Fruit fly (Drosophila melanogaster) whole organism, embryonic: Measurements from ENCODE around the gene CG13843.
A peak's percentile ranks its signal among the peaks of the same experiment; 100 is the strongest.

Experiments used
- Ada2b ChIP-seq: fragments of 200-800 bp; sonication (Bioruptor generic); IDR thresholded peaks from 2 replicates; pipeline ENCODE4 v1.3.6; 2022; ENCODE audit warnings: missing biosample characterization, missing genetic modification characterization
- Aef1 ChIP-seq: fragments of 200-800 bp; sonication (Bioruptor generic); IDR thresholded peaks from 3 replicates; pipeline ENCODE4 v1.3.6; 2022; ENCODE audit warnings: missing biosample characterization, missing genetic modification characterization
- BtbVII ChIP-seq: fragments of 200-800 bp; sonication (Bioruptor generic); optimal IDR thresholded peaks from 3 replicates; lab custom pipeline; 2017; ENCODE audit warnings: missing biosample characterization, mild to moderate bottlenecking, missing genetic modification characterization
- CG10147 ChIP-seq: fragments of 200-800 bp; sonication (Bioruptor generic); optimal IDR thresholded peaks from 2 replicates; lab custom pipeline; 2019; ENCODE audit warnings: missing biosample characterization, mild to moderate bottlenecking, missing genetic modification characterization, moderate library complexity
- CG10267 ChIP-seq: fragments of 200-800 bp; sonication (Bioruptor generic); optimal IDR thresholded peaks from 2 replicates; lab custom pipeline; 2018; ENCODE audit warnings: missing biosample characterization, mild to moderate bottlenecking, missing genetic modification characterization, moderate library complexity
- CG10543 ChIP-seq: fragments of 200-800 bp; sonication (Bioruptor generic); optimal IDR thresholded peaks from 3 replicates; lab custom pipeline; 2017; ENCODE audit warnings: missing biosample characterization, mild to moderate bottlenecking, missing genetic modification characterization, moderate library complexity
- CG11696 ChIP-seq: fragments of 200-800 bp; sonication (Bioruptor generic); IDR thresholded peaks from 2 replicates; pipeline ENCODE4 v1.3.6; 2022; ENCODE audit warnings: missing biosample characterization, missing genetic modification characterization
- CG12942 ChIP-seq: fragments of 200-800 bp; sonication (Bioruptor generic); optimal IDR thresholded peaks from 3 replicates; lab custom pipeline; 2016; ENCODE audit warnings: missing biosample characterization, missing genetic modification characterization
- CG14667 ChIP-seq: fragments of 200-800 bp; sonication (Bioruptor generic); IDR thresholded peaks from 2 replicates; pipeline ENCODE4 v1.3.6; 2022; ENCODE audit warnings: missing biosample characterization, missing genetic modification characterization
- CG15514 ChIP-seq: fragments of 200-800 bp; sonication (Bioruptor generic); optimal IDR thresholded peaks from 3 replicates; lab custom pipeline; 2017; ENCODE audit warnings: missing biosample characterization, missing genetic modification characterization, mild to moderate bottlenecking, moderate library complexity, missing genetic modification reagents
- CG1647 ChIP-seq: fragments of 200-800 bp; sonication (Bioruptor generic); optimal IDR thresholded peaks from 3 replicates; lab custom pipeline; 2016; ENCODE audit warnings: missing biosample characterization, missing genetic modification characterization
- CG17385 ChIP-seq: fragments of 200-800 bp; sonication (Bioruptor generic); optimal IDR thresholded peaks from 3 replicates; lab custom pipeline; 2018; ENCODE audit warnings: missing biosample characterization, mild to moderate bottlenecking, missing genetic modification characterization
- CG17912 ChIP-seq: fragments of 200-800 bp; sonication (Bioruptor generic); optimal IDR thresholded peaks from 2 replicates; lab custom pipeline; 2018; ENCODE audit warnings: missing biosample characterization, mild to moderate bottlenecking, missing genetic modification characterization
- CG18262 ChIP-seq: fragments of 200-800 bp; optimal IDR thresholded peaks from 3 replicates; lab custom pipeline; 2019; ENCODE audit warnings: missing biosample characterization, mild to moderate bottlenecking, missing genetic modification characterization, moderate library complexity
- CG33557 ChIP-seq: fragments of 200-800 bp; sonication (Bioruptor generic); optimal IDR thresholded peaks from 2 replicates; lab custom pipeline; 2019; ENCODE audit warnings: missing biosample characterization, mild to moderate bottlenecking, missing genetic modification characterization, moderate library complexity
- CG43689 ChIP-seq: fragments of 200-800 bp; sonication (Bioruptor generic); IDR thresholded peaks from 2 replicates; pipeline ENCODE4 v1.3.6; 2022; ENCODE audit warnings: missing biosample characterization, missing genetic modification characterization
- CG6813 ChIP-seq: fragments of 200-800 bp; sonication (Bioruptor generic); optimal IDR thresholded peaks from 2 replicates; lab custom pipeline; 2017; ENCODE audit warnings: missing biosample characterization, missing genetic modification characterization, mild to moderate bottlenecking, moderate library complexity, missing genetic modification reagents
- CG7271 ChIP-seq: fragments of 200-800 bp; sonication (Bioruptor generic); optimal IDR thresholded peaks from 2 replicates; lab custom pipeline; 2018; ENCODE audit warnings: missing biosample characterization, mild to moderate bottlenecking, missing genetic modification characterization, moderate library complexity
- CG7786 ChIP-seq: fragments of 200-800 bp; sonication (Bioruptor generic); optimal IDR thresholded peaks from 2 replicates; lab custom pipeline; 2016; ENCODE audit warnings: missing biosample characterization, missing genetic modification characterization
- CG7928 ChIP-seq: fragments of 200-800 bp; sonication (Bioruptor generic); optimal IDR thresholded peaks from 2 replicates; lab custom pipeline; 2017; ENCODE audit warnings: missing biosample characterization, mild to moderate bottlenecking, missing genetic modification characterization
- CG8290 ChIP-seq, 3 experiments: fragments of 200-800 bp; sonication (Bioruptor generic); optimal IDR thresholded peaks; 2 replicates each; lab custom pipeline; 2016 to 2019; ENCODE audit warnings: missing biosample characterization in 3 of 3, missing genetic modification characterization in 3 of 3, mild to moderate bottlenecking in 2 of 3, moderate library complexity in 1 of 3
- CG8478 ChIP-seq: fragments of >200 bp; optimal IDR thresholded peaks from 2 replicates; lab custom pipeline; 2018
- Camta ChIP-seq: fragments of 200-800 bp; sonication (Bioruptor generic); optimal IDR thresholded peaks from 2 replicates; lab custom pipeline; 2016; ENCODE audit warnings: missing biosample characterization, missing genetic modification characterization
- Dek ChIP-seq: fragments of 200-800 bp; sonication (Bioruptor generic); optimal IDR thresholded peaks from 3 replicates; lab custom pipeline; 2019; ENCODE audit warnings: missing biosample characterization, mild to moderate bottlenecking, missing genetic modification characterization, moderate library complexity
- Dip3 ChIP-seq: fragments of 200-800 bp; sonication (Bioruptor generic); optimal IDR thresholded peaks from 3 replicates; lab custom pipeline; 2016; ENCODE audit warnings: missing biosample characterization, missing genetic modification characterization
- Doc3 ChIP-seq: fragments of 200-800 bp; sonication (Bioruptor generic); IDR thresholded peaks from 3 replicates; pipeline ENCODE4 v1.3.6; 2022; ENCODE audit warnings: missing biosample characterization, missing genetic modification characterization; ENCODE audit not compliant: partially characterized antibody
- Drgx ChIP-seq: fragments of 200-800 bp; sonication (Bioruptor generic); IDR thresholded peaks from 2 replicates; pipeline ENCODE4 v1.3.6; 2022; ENCODE audit warnings: missing biosample characterization, missing genetic modification characterization
- H15 ChIP-seq: fragments of 200-800 bp; sonication (Bioruptor generic); IDR thresholded peaks from 3 replicates; pipeline ENCODE4 v1.3.6; 2022; ENCODE audit warnings: missing biosample characterization, missing genetic modification characterization
- Kr ChIP-seq: fragments of 200-800 bp; sonication (Bioruptor generic); optimal IDR thresholded peaks from 2 replicates; lab custom pipeline; 2017; ENCODE audit warnings: missing biosample characterization, mild to moderate bottlenecking, missing genetic modification characterization
- Mrtf ChIP-seq: fragments of 200-800 bp; sonication (Bioruptor generic); IDR thresholded peaks from 3 replicates; pipeline ENCODE4 v1.3.6; 2022; ENCODE audit warnings: missing biosample characterization, missing genetic modification characterization
- NC2β ChIP-seq: fragments of 200-800 bp; sonication (Bioruptor generic); optimal IDR thresholded peaks from 2 replicates; lab custom pipeline; 2016; ENCODE audit warnings: missing biosample characterization, missing genetic modification characterization
- Oaz ChIP-seq: fragments of 200-800 bp; sonication (Bioruptor generic); IDR thresholded peaks from 2 replicates; pipeline ENCODE4 v1.3.6; 2022; ENCODE audit warnings: missing biosample characterization, missing genetic modification characterization
- Opbp ChIP-seq: fragments of 200-800 bp; sonication (Bioruptor generic); IDR thresholded peaks from 3 replicates; pipeline ENCODE4 v1.3.6; 2022; ENCODE audit warnings: missing biosample characterization, missing genetic modification characterization; ENCODE audit not compliant: partially characterized antibody
- Sox100B ChIP-seq: fragments of 200-800 bp; sonication (Bioruptor generic); optimal IDR thresholded peaks from 3 replicates; lab custom pipeline; 2018; ENCODE audit warnings: missing biosample characterization, mild to moderate bottlenecking, missing genetic modification characterization
- bigmax ChIP-seq: fragments of 200-800 bp; sonication (Bioruptor generic); optimal IDR thresholded peaks from 2 replicates; lab custom pipeline; 2018; ENCODE audit warnings: missing biosample characterization, mild to moderate bottlenecking, missing genetic modification characterization
- en ChIP-seq: fragments of 200-800 bp; sonication (Bioruptor generic); optimal IDR thresholded peaks from 2 replicates; lab custom pipeline; 2016; ENCODE audit warnings: missing biosample characterization, missing genetic modification characterization
- ewg ChIP-seq: fragments of 200-800 bp; sonication (Bioruptor generic); optimal IDR thresholded peaks from 3 replicates; lab custom pipeline; 2017; ENCODE audit warnings: mild to moderate bottlenecking, missing biosample characterization, missing genetic modification reagents, missing genetic modification characterization
- gcm ChIP-seq: fragments of 200-800 bp; sonication (Bioruptor generic); optimal IDR thresholded peaks from 2 replicates; lab custom pipeline; 2019; ENCODE audit warnings: missing biosample characterization, mild to moderate bottlenecking, missing genetic modification characterization, moderate library complexity
- ham ChIP-seq: fragments of 200-800 bp; sonication (Bioruptor generic); IDR thresholded peaks from 2 replicates; pipeline ENCODE4 v1.3.6; 2022; ENCODE audit warnings: missing biosample characterization, missing genetic modification characterization
- her ChIP-seq: fragments of 200-800 bp; sonication (Bioruptor generic); optimal IDR thresholded peaks from 2 replicates; lab custom pipeline; 2016; ENCODE audit warnings: missing biosample characterization, missing genetic modification characterization
- hth ChIP-seq: fragments of >200 bp; optimal IDR thresholded peaks from 2 replicates; lab custom pipeline; 2017; ENCODE audit warnings: inconsistent platforms
- lbe ChIP-seq: fragments of 200-800 bp; sonication (Bioruptor generic); optimal IDR thresholded peaks from 2 replicates; lab custom pipeline; 2016; ENCODE audit warnings: missing biosample characterization, mild to moderate bottlenecking, missing genetic modification characterization
- onecut ChIP-seq: fragments of 200-800 bp; sonication (Bioruptor generic); IDR thresholded peaks from 2 replicates; pipeline ENCODE4 v1.3.6; 2022; ENCODE audit warnings: missing biosample characterization, missing genetic modification characterization
- pnt ChIP-seq: fragments of 200-800 bp; sonication (Bioruptor generic); optimal IDR thresholded peaks from 3 replicates; lab custom pipeline; 2016; ENCODE audit warnings: missing biosample characterization, missing genetic modification characterization
- pum ChIP-seq: fragments of 200-800 bp; sonication (Bioruptor generic); optimal IDR thresholded peaks from 2 replicates; lab custom pipeline; 2016; ENCODE audit warnings: missing biosample characterization, missing genetic modification characterization
- row ChIP-seq: fragments of 200-800 bp; sonication (Bioruptor generic); IDR thresholded peaks from 3 replicates; pipeline ENCODE4 v1.3.6; 2022; ENCODE audit warnings: missing biosample characterization, missing genetic modification characterization
- sens-2 ChIP-seq: fragments of 200-800 bp; sonication (Bioruptor generic); IDR thresholded peaks from 2 replicates; pipeline ENCODE4 v1.3.6; 2022; ENCODE audit warnings: missing biosample characterization, missing genetic modification characterization
- stc ChIP-seq: fragments of 200-800 bp; sonication (Bioruptor generic); IDR thresholded peaks from 2 replicates; pipeline ENCODE4 v1.3.6; 2022; ENCODE audit warnings: missing biosample characterization, missing genetic modification characterization
- tx ChIP-seq: fragments of 200-800 bp; sonication (Bioruptor generic); optimal IDR thresholded peaks from 2 replicates; lab custom pipeline; 2016; ENCODE audit warnings: missing biosample characterization, missing genetic modification characterization
- usp ChIP-seq: fragments of >200 bp; optimal IDR thresholded peaks from 2 replicates; lab custom pipeline; 2017; ENCODE audit warnings: missing biosample characterization, missing genetic modification characterization
- vfl ChIP-seq: fragments of 200-800 bp; sonication (Bioruptor generic); optimal IDR thresholded peaks from 2 replicates; lab custom pipeline; 2016; ENCODE audit warnings: missing biosample characterization, missing genetic modification characterization
- yki ChIP-seq: fragments of >200 bp; optimal IDR thresholded peaks from 3 replicates; lab custom pipeline; 2018

The CG13843 gene

dm6 chr3R:22624737-22625136, 15.5 kb downstream of the CG13843 start (continued):
- peak; percentile 57 for TF ChIP-seq pum (GFP tag; lab: Kevin White, UChicago)
- TF ChIP-seq usp, result no peak
- peak; percentile 80 for TF ChIP-seq row (GFP tag; lab: Robert Waterston, UW)
- TF ChIP-seq CG33557 (GFP tag; lab: Kevin White, UChicago), result no peak
- no peak for TF ChIP-seq vfl (GFP tag; lab: Kevin White, UChicago)
- peak; percentile 3 for TF ChIP-seq en
- peak; percentile 40 for TF ChIP-seq CG6813 (GFP tag; lab: Kevin White, UChicago)
- TF ChIP-seq CG14667 (GFP tag; lab: Robert Waterston, UW), result peak; percentile 53; the same call in 1 of the 2 replicates
- TF ChIP-seq NC2β (GFP tag; lab: Kevin White, UChicago), result peak; percentile 30
- no peak for TF ChIP-seq Dek (tag; lab: Kevin White, UChicago)
- TF ChIP-seq ewg (GFP tag; lab: Kevin White, UChicago), result peak; percentile 45
- TF ChIP-seq sens-2, result peak; percentile 75
- TF ChIP-seq Camta, result peak; percentile 38
- no peak for TF ChIP-seq lbe (GFP tag; lab: Kevin White, UChicago)
- 0 out of 2 replicates have a peak, but pooled peaks have one; percentile 33 for TF ChIP-seq CG11696 (GFP tag; lab: Robert Waterston, UW)
- TF ChIP-seq CG10147, result no peak
- TF ChIP-seq Doc3, result no peak
- TF ChIP-seq tx (GFP tag; lab: Kevin White, UChicago), result peak; percentile 6
- TF ChIP-seq bigmax, result no peak
- TF ChIP-seq CG17912 (GFP tag; lab: Kevin White, UChicago), result no peak
- TF ChIP-seq H15 (GFP tag; lab: Robert Waterston, UW), result peak; percentile 77; the same call in 2 of the 3 replicates
- TF ChIP-seq Mrtf (GFP tag; lab: Robert Waterston, UW), result peak; percentile 61; the same call in 1 of the 3 replicates
- TF ChIP-seq CG10267 (tag; lab: Kevin White, UChicago), result peak; percentile 53
- TF ChIP-seq stc (GFP tag; lab: Robert Waterston, UW), result peak; percentile 76
- TF ChIP-seq CG8290 (GFP tag; optimal IDR thresholded peaks at IDR 0.05; lab: Kevin White, UChicago), result no peak
- no peak for TF ChIP-seq CG8290 (tag; optimal IDR thresholded peaks at IDR 0.05; lab: Kevin White, UChicago)
- no peak for TF ChIP-seq CG12942 (GFP tag; lab: Kevin White, UChicago)
- peak; percentile 40 for TF ChIP-seq her
- no peak for TF ChIP-seq Sox100B (GFP tag; lab: Kevin White, UChicago)
- no peak for TF ChIP-seq CG7928 (GFP tag; lab: Kevin White, UChicago)
- no peak for TF ChIP-seq yki (lab: Kevin White, UChicago)
- peak; percentile 56 for TF ChIP-seq CG17385 (GFP tag; lab: Kevin White, UChicago)
- TF ChIP-seq Aef1 (GFP tag; lab: Robert Waterston, UW), result peak; percentile 56
- TF ChIP-seq pnt (GFP tag; lab: Kevin White, UChicago), result peak; percentile 64
- no peak for TF ChIP-seq Opbp
- no peak for TF ChIP-seq CG7271 (tag; lab: Kevin White, UChicago)
- TF ChIP-seq Drgx (GFP tag; lab: Robert Waterston, UW), result peak; percentile 94
- TF ChIP-seq Ada2b (GFP tag; lab: Robert Waterston, UW), result peak; percentile 72
- TF ChIP-seq CG43689 (GFP tag; lab: Robert Waterston, UW), result no peak
- TF ChIP-seq gcm (GFP tag; lab: Kevin White, UChicago), result peak; percentile 54
- TF ChIP-seq CG18262 (tag; lab: Kevin White, UChicago), result peak; percentile 63
- peak; percentile 3 for TF ChIP-seq Dip3 (GFP tag; lab: Kevin White, UChicago)
- TF ChIP-seq ham (GFP tag; lab: Robert Waterston, UW), result no peak
- TF ChIP-seq CG15514 (GFP tag; lab: Kevin White, UChicago), result peak; percentile 43
- TF ChIP-seq BtbVII (GFP tag; lab: Kevin White, UChicago), result no peak
- no peak for TF ChIP-seq CG7786 (GFP tag; lab: Kevin White, UChicago)
- no peak for TF ChIP-seq CG10543
- peak; percentile 57; the same call in 1 of the 2 replicates for TF ChIP-seq Oaz (GFP tag; lab: Robert Waterston, UW)
- TF ChIP-seq CG8478 (lab: Kevin White, UChicago), result no peak
- TF ChIP-seq onecut (GFP tag; lab: Robert Waterston, UW), result peak; percentile 51
- TF ChIP-seq CG1647 (GFP tag; lab: Kevin White, UChicago), result peak; percentile 25
- no peak for TF ChIP-seq Kr (GFP tag; lab: Kevin White, UChicago)
- no peak for TF ChIP-seq hth (lab: Kevin White, UChicago)
